Fruit fly (Drosophila melanogaster) whole organism, wandering third instar larva: ENCODE results near the gene CG32243.

Source experiments
- Dfd ChIP-seq: fragments of >200 bp; optimal IDR thresholded peaks from 2 replicates; lab custom pipeline; 2017; ENCODE audit warnings: missing biosample characterization, missing genetic modification characterization
- GATAd ChIP-seq: sonication (Bioruptor generic); optimal IDR thresholded peaks from 2 replicates; lab custom pipeline; 2016; ENCODE audit warnings: missing biosample characterization, missing genetic modification characterization
- Sp1 ChIP-seq: fragments of 200-800 bp; sonication (Bioruptor generic); optimal IDR thresholded peaks from 3 replicates; lab custom pipeline; 2019; ENCODE audit warnings: missing biosample characterization, mild to moderate bottlenecking, missing genetic modification characterization, moderate library complexity
- br ChIP-seq: fragments of 200-800 bp; sonication (Bioruptor generic); optimal IDR thresholded peaks from 2 replicates; lab custom pipeline; 2016; ENCODE audit warnings: missing biosample characterization, missing genetic modification characterization
- fru ChIP-seq: fragments of 200-800 bp; sonication (Bioruptor generic); optimal IDR thresholded peaks from 3 replicates; lab custom pipeline; 2016; ENCODE audit warnings: missing biosample characterization, mild to moderate bottlenecking, missing genetic modification characterization
- h ChIP-seq: fragments of 200-800 bp; sonication (Bioruptor generic); optimal IDR thresholded peaks from 3 replicates; lab custom pipeline; 2016; ENCODE audit warnings: missing biosample characterization, mild to moderate bottlenecking, missing genetic modification characterization
- psq ChIP-seq: fragments of 200-800 bp; sonication (Bioruptor generic); optimal IDR thresholded peaks from 3 replicates; lab custom pipeline; 2017; ENCODE audit warnings: missing biosample characterization, mild to moderate bottlenecking, missing genetic modification characterization, moderate library complexity
- sage ChIP-seq: fragments of 200-800 bp; sonication (Bioruptor generic); optimal IDR thresholded peaks from 2 replicates; lab custom pipeline; 2016; ENCODE audit warnings: missing biosample characterization, mild to moderate bottlenecking, missing genetic modification characterization
- woc ChIP-seq: sonication (Bioruptor generic); optimal IDR thresholded peaks from 2 replicates; lab custom pipeline; 2016; ENCODE audit warnings: missing biosample characterization, mild to moderate bottlenecking, missing genetic modification characterization

- no peak for TF ChIP-seq br (GFP tag; lab: Kevin White, UChicago)
- no peak for TF ChIP-seq h
- TF ChIP-seq GATAd (GFP tag; lab: Kevin White, UChicago): no peak
- no peak for TF ChIP-seq psq (GFP tag; lab: Kevin White, UChicago)
- TF ChIP-seq fru (GFP tag; lab: Kevin White, UChicago): no peak
- no peak for TF ChIP-seq Sp1
- TF ChIP-seq sage (GFP tag; lab: Kevin White, UChicago): no peak
- TF ChIP-seq Dfd: no peak
- no peak for TF ChIP-seq woc (GFP tag; lab: Kevin White, UChicago)
Measured at dm6 chr3L:4489490-4489889, 51.6 kb downstream of the CG32243 start.
